Fruit fly (Drosophila melanogaster) whole organism, wandering third instar larva: ENCODE results near the gene Cog1.

Experiments
- Hnf4 ChIP-seq: fragments of 200-800 bp; sonication (Bioruptor generic); optimal IDR thresholded peaks from 2 replicates; lab custom pipeline; 2016; ENCODE audit warnings: missing biosample characterization, mild to moderate bottlenecking, missing genetic modification characterization
- dl ChIP-seq, 2 experiments: fragments of 175-275, 200-275 bp in 1 of 2; fragments of 200-275 bp in 1 of 2; sonication (Bioruptor generic); optimal IDR thresholded peaks; lab custom pipeline; 2018; ENCODE audit warnings: mild to moderate bottlenecking in 2 of 2, missing biosample characterization in 2 of 2, missing genetic modification characterization in 2 of 2, moderate library complexity in 2 of 2; ENCODE audit not compliant: partially characterized antibody in 2 of 2, insufficient read depth in 1 of 2
- pan ChIP-seq: fragments of >200 bp; optimal IDR thresholded peaks from 2 replicates; lab custom pipeline; 2017

- no peak for TF ChIP-seq dl (GFP tag; optimal IDR thresholded peaks at IDR 0.05; lab: Kevin White, UChicago; ENCODE audit: insufficient read depth in 1 of 2, partially characterized antibody in 2 of 2)
- TF ChIP-seq Hnf4, result no peak
- TF ChIP-seq pan (lab: Kevin White, UChicago), result no peak
Measured at dm6 chr3R:12221366-12221916, 2.0 kb upstream of the Cog1 start, which contains the start of gene CG4860.
